Worm (Caenorhabditis elegans) whole organism, L4 larva: ENCODE data around the gene T06E4.21.

ENCODE experiments used
- lin-13 ChIP-seq: fragments of 150-350 bp; optimal IDR thresholded peaks from 2 replicates; lab custom pipeline; 2014; ENCODE audit warnings: missing biosample characterization, missing genetic modification reagents, missing genetic modification characterization
- mdl-1 ChIP-seq, 2 experiments: fragments of 150-350 bp in 1 of 2; sonication (generic microtip) in 1 of 2; optimal IDR thresholded peaks; 2 replicates each; lab custom pipeline; 2014 to 2017; ENCODE audit warnings: missing biosample characterization in 2 of 2, missing genetic modification characterization in 2 of 2

- TF ChIP-seq mdl-1 (tag; optimal IDR thresholded peaks at IDR 0.05; lab: Kevin White, UChicago) (no peak), lin-13 (GFP tag; lab: Kevin White, UChicago) (no peak)
These were observed 32.5 kb upstream of the T06E4.21 start, which contains the start of gene idpc-7 for ce11 chrV:9618919-9619318.
